Worm (Caenorhabditis elegans): ENCODE data around the gene fipr-27.
"Not testable (repeated sequence)": the region's sequence is repeated elsewhere in the genome, so short reads cannot be mapped to it uniquely, and the experiment has no call there.

fipr-27 gene

DNA sequence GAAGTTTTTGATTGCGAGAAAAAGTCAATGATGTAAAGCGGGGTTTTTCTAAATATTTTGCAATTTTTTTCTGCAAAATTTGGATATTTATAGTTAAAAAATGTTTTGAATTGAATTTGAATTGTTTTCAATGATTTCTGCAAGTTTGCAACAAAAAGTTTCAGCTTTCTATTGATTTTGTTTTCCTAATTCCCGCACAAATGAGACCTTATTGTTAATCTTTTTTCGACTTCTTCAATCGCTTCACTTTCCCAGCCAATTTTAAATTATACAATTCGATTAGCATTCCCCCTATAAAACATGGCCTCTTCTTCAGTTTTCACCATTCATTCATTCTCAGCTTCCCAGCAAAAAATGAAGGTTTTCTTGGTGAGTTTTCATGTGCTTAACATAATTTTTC, at the start of gene fipr-27:
Gene fipr-27, plus strand, starts transcription at position 301 of the 400 bp plus-strand sequence.
- TF ChIP-seq B0336.3 (GFP tag; IDR thresholded peaks at IDR 0.05) = no peak
- TF ChIP-seq mxl-1 (tag; optimal IDR thresholded peaks at IDR 0.05) = no peak
- TF ChIP-seq unc-130 (GFP tag; optimal IDR thresholded peaks at IDR 0.05) = no peak
- no peak for TF ChIP-seq B0019.2 (GFP tag; conservative IDR thresholded peaks at IDR 0.05)
- no peak for TF ChIP-seq nhr-179 (tag; optimal IDR thresholded peaks at IDR 0.05)
- no peak for TF ChIP-seq ceh-40 (GFP tag; IDR thresholded peaks at IDR 0.05)

DNA sequence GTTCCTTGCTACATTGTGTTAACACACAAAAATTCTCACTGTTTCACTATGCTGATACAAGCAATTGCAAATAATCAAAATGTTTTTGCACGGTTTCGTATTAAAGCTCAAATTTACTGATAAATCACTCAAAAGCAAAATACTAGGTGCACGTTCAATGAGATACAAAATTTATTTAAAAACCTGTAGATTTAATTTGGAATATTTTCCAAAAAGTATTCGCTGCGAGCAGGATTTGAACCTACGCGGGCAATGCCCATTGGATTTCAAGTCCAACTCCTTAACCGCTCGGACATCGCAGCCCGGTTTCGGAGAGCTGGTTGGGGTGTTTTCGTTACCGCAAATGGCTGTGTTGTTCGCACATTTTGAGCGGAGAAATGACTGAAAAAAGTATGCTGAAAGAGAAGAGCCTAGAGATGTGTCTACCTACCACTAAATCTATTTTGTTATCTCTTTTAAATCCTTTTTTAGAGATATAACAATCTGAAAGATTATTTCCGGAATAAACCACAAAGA, 47.1 kb upstream of the fipr-27 start:
- not testable (repeated sequence) for TF ChIP-seq snpc-4 (GFP tag; optimal IDR thresholded peaks at IDR 0.05)
- TF ChIP-seq snpc-4 (tag; optimal IDR thresholded peaks at IDR 0.05) (peak in 2 of 4 experiments; percentile 18 to 93), rpc-1 (optimal IDR thresholded peaks at IDR 0.05) (peak; percentile 27), rpc-1 (tag; optimal IDR thresholded peaks at IDR 0.05) (peak; percentile 69), attf-6 (GFP tag; IDR thresholded peaks at IDR 0.05) (peak; percentile 93), B0261.1 (tag; optimal IDR thresholded peaks at IDR 0.05) (peak; percentile 66), tbp1 (GFP tag; optimal IDR thresholded peaks at IDR 0.05) (peak; percentile 81)

DNA sequence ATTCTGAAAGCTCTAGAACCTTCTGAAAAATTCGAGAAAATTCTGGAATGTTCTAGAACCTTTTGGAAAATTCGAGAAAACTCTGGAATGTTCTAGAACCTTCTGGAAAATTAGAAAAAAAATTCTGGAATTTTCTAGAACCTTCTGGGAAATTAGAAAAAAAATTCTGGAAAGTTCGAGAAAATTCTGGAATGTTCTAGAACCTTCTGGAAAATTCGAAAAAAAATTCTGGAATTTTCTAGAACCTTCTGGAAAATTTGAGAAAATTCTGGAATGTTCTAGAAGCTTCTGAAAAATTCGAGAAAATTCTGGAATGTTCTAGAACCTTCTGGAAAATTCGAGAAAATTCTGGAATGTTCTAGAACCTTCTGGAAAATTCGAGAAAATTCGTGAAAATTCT, 44.8 kb upstream of the fipr-27 start:
- peak; percentile 94 for TF ChIP-seq hsf-1 (GFP tag; IDR thresholded peaks at IDR 0.05)
- TF ChIP-seq D2030.7 (GFP tag; IDR thresholded peaks at IDR 0.05) = 0 out of 2 replicates have a peak, but pooled peaks have one; percentile 20

DNA sequence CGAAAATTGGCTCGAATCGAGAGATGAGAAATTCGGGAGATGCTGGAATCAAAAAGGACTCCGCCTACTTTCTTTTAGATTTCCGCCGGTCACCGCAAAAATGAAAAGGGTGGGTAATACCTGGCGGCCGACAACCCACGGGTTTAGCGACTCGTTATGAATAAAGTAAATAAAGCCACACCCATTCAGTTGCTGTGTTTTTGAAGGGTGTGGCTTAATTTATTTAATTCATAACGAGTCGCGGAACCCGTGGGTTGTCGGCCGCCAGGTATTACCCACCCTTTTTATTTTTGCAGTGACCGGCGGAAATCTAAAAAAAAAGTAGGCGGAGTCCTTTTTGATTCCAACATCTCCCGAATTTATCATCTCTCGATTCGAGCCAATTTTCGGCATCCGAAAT, 37.9 kb upstream of the fipr-27 start:
- TF ChIP-seq D2030.7 (GFP tag; IDR thresholded peaks at IDR 0.05) = peak; percentile 79
- peak; percentile 60; the same call in 1 of the 2 replicates for TF ChIP-seq nfyb-1 (GFP tag; IDR thresholded peaks at IDR 0.05)
- peak; percentile 19 for TF ChIP-seq snpc-1.3 (tag; optimal IDR thresholded peaks at IDR 0.05; ENCODE audit: insufficient read depth)
- TF ChIP-seq hmg-20 (GFP tag; IDR thresholded peaks at IDR 0.05) = peak; percentile 61; the same call in 1 of the 2 replicates
- TF ChIP-seq pbrm-1 (GFP tag; IDR thresholded peaks at IDR 0.05) = peak; percentile 88
- peak; percentile 2 for TF ChIP-seq lsl-1 (GFP tag; optimal IDR thresholded peaks at IDR 0.05)
- peak; percentile 44; the same call in 1 of the 2 replicates for TF ChIP-seq hmg-1.2 (GFP tag; IDR thresholded peaks at IDR 0.05)
- TF ChIP-seq snpc-3.4 (tag; optimal IDR thresholded peaks at IDR 0.05) = peak; percentile 37
- TF ChIP-seq tbp1 (GFP tag; optimal IDR thresholded peaks at IDR 0.05) = peak; percentile 36
- peak; percentile 76 for TF ChIP-seq madf-6 (GFP tag; IDR thresholded peaks at IDR 0.05)
- TF ChIP-seq hsf-1 (GFP tag; IDR thresholded peaks at IDR 0.05) = peak; percentile 52
- peak; percentile 89 for TF ChIP-seq snpc-4 (GFP tag; optimal IDR thresholded peaks at IDR 0.05)
- TF ChIP-seq snpc-4 (tag; optimal IDR thresholded peaks at IDR 0.05) = peak; percentile 92 to 98 (median 94)
- peak; percentile 100 for TF ChIP-seq attf-6 (GFP tag; IDR thresholded peaks at IDR 0.05)
- peak; percentile 42; the same call in 1 of the 2 replicates for TF ChIP-seq madf-3 (GFP tag; IDR thresholded peaks at IDR 0.05)
- 0 out of 2 replicates have a peak, but pooled peaks have one; percentile 16 for TF ChIP-seq F33H1.4 (GFP tag; IDR thresholded peaks at IDR 0.05)
- TF ChIP-seq ekl-4 (GFP tag; IDR thresholded peaks at IDR 0.05) = 0 out of 2 replicates have a peak, but pooled peaks have one; percentile 47
- 0 out of 2 replicates have a peak, but pooled peaks have one; percentile 72 for TF ChIP-seq Y53G8AR.9 (GFP tag; conservative IDR thresholded peaks at IDR 0.05)
- TF ChIP-seq B0019.2 (GFP tag; conservative IDR thresholded peaks at IDR 0.05) = 0 out of 2 replicates have a peak, but pooled peaks have one; percentile 16
- TF ChIP-seq F39B2.1 (GFP tag; IDR thresholded peaks at IDR 0.05) = 0 out of 2 replicates have a peak, but pooled peaks have one; percentile 44
- TF ChIP-seq rcor-1 (GFP tag; IDR thresholded peaks at IDR 0.05) = peak; percentile 78
- 0 out of 2 replicates have a peak, but pooled peaks have one; percentile 28 for TF ChIP-seq mcd-1 (GFP tag; IDR thresholded peaks at IDR 0.05)
- TF ChIP-seq snpc-1.1 (tag; optimal IDR thresholded peaks at IDR 0.05; ENCODE audit: insufficient read depth) = peak; percentile 79
- TF ChIP-seq ceh-100 (GFP tag; IDR thresholded peaks at IDR 0.05) = peak; percentile 74
